Worm (Caenorhabditis elegans) whole organism, late embryonic: ENCODE data around the gene F18C5.9.

ENCODE experiments used
- ama-1 ChIP-seq: fragments of 150-350 bp; optimal IDR thresholded peaks from 2 replicates; lab custom pipeline; 2014
- ets-4 ChIP-seq: sonication (generic microtip); optimal IDR thresholded peaks from 2 replicates; lab custom pipeline; 2016; ENCODE audit warnings: missing genetic modification characterization, missing compliant biosample characterization
- pax-1 ChIP-seq: fragments of 150-350 bp; optimal IDR thresholded peaks from 2 replicates; lab custom pipeline; 2014; ENCODE audit warnings: missing biosample characterization, missing genetic modification characterization
- sox-4 ChIP-seq: sonication (generic microtip); optimal IDR thresholded peaks from 2 replicates; lab custom pipeline; 2017; ENCODE audit warnings: mild to moderate bottlenecking, missing genetic modification characterization, inconsistent platforms, missing compliant biosample characterization
- zip-5 ChIP-seq: sonication (generic microtip); optimal IDR thresholded peaks from 2 replicates; lab custom pipeline; 2016; ENCODE audit warnings: missing genetic modification characterization, missing compliant biosample characterization

ce11 chrII:6598050-6598449 lies 31.1 kb downstream of the F18C5.9 start, which contains the start of gene dnj-8:
- TF ChIP-seq pax-1 (tag; lab: Kevin White, UChicago) = no peak
- no peak for TF ChIP-seq ama-1 (lab: Kevin White, UChicago)
- TF ChIP-seq ets-4 (tag; lab: Kevin White, UChicago) = no peak
- TF ChIP-seq sox-4 (tag; lab: Kevin White, UChicago) = no peak
- no peak for TF ChIP-seq zip-5 (tag; lab: Kevin White, UChicago)
